Fruit fly (Drosophila melanogaster): Measurements from ENCODE around the gene CG11696.

The CG11696 gene

dm6 chrX:11622649-11623425 is 49.3 kb downstream of the CG11696 start (continued):
- TF ChIP-seq emc (GFP tag; optimal IDR thresholded peaks at IDR 0.05) (peak; percentile 65), lab (GFP tag; optimal IDR thresholded peaks at IDR 0.05) (peak; percentile 85), sens (GFP tag) (peak; percentile 71), sug (tag; optimal IDR thresholded peaks at IDR 0.05) (peak; percentile 49), gem (tag; optimal IDR thresholded peaks at IDR 0.05) (peak; percentile 81), pho (GFP tag; optimal IDR thresholded peaks at IDR 0.05) (peak; percentile 68), CG2199 (GFP tag; IDR thresholded peaks at IDR 0.05) (no peak), CG16863 (GFP tag; optimal IDR thresholded peaks at IDR 0.05) (peak; percentile 67), CG7928 (GFP tag; optimal IDR thresholded peaks at IDR 0.05) (no peak), E2f2 (GFP tag; IDR thresholded peaks at IDR 0.05) (peak; percentile 52; the same call in 1 of the 2 replicates), CG7786 (GFP tag; optimal IDR thresholded peaks at IDR 0.05) (peak; percentile 62), sima (GFP tag; optimal IDR thresholded peaks at IDR 0.05) (no peak), cg (GFP tag; optimal IDR thresholded peaks at IDR 0.05) (no peak), ab (GFP tag; optimal IDR thresholded peaks at IDR 0.05) (peak; percentile 53), lola (GFP tag; optimal IDR thresholded peaks at IDR 0.05) (no peak), CG1024 (GFP tag; IDR thresholded peaks at IDR 0.05) (0 out of 2 replicates have a peak, but pooled peaks have one; percentile 39), sob (GFP tag; IDR thresholded peaks at IDR 0.05) (peak; percentile 80), CG4328 (GFP tag; optimal IDR thresholded peaks at IDR 0.05) (no peak), Sry-β (GFP tag; optimal IDR thresholded peaks at IDR 0.05) (no peak), Dek (tag; optimal IDR thresholded peaks at IDR 0.05) (peak; percentile 70), CG10274 (GFP tag; optimal IDR thresholded peaks at IDR 0.05) (peak; percentile 12), lmd (GFP tag; IDR thresholded peaks at IDR 0.05) (peak; percentile 86), zfh2 (GFP tag; optimal IDR thresholded peaks at IDR 0.05) (peak; percentile 73), prd (optimal IDR thresholded peaks at IDR 0.05) (no peak), prd (GFP tag; IDR thresholded peaks at IDR 0.05) (peak; percentile 83), Camta (GFP tag; optimal IDR thresholded peaks at IDR 0.05) (no peak), tio (GFP tag; optimal IDR thresholded peaks at IDR 0.05) (no peak), CG9727 (GFP tag; optimal IDR thresholded peaks at IDR 0.05) (peak; percentile 62), hbn (GFP tag; IDR thresholded peaks at IDR 0.05; ENCODE audit: partially characterized antibody) (no peak), Fer1 (GFP tag; optimal IDR thresholded peaks at IDR 0.05) (peak; percentile 80), Vsx1 (GFP tag; optimal IDR thresholded peaks at IDR 0.05) (peak; percentile 41), CG2202 (tag; optimal IDR thresholded peaks at IDR 0.05) (peak; percentile 0), maf-S (GFP tag; optimal IDR thresholded peaks at IDR 0.05) (peak; percentile 63), Dip3 (GFP tag; optimal IDR thresholded peaks at IDR 0.05) (peak; percentile 80), kni (GFP tag; optimal IDR thresholded peaks at IDR 0.05) (no peak), CG7745 (tag; optimal IDR thresholded peaks at IDR 0.05) (no peak), CG12155 (GFP tag; optimal IDR thresholded peaks at IDR 0.05) (peak; percentile 65), Stat92E (GFP tag; optimal IDR thresholded peaks at IDR 0.05) (no peak), ac (GFP tag; optimal IDR thresholded peaks at IDR 0.05) (no peak), nerfin-2 (GFP tag; IDR thresholded peaks at IDR 0.05; ENCODE audit: partially characterized antibody) (no peak), Hr39 (optimal IDR thresholded peaks at IDR 0.05) (no peak), CG9932 (GFP tag; IDR thresholded peaks at IDR 0.05) (peak; percentile 87), Xbp1 (GFP tag; optimal IDR thresholded peaks at IDR 0.05) (peak; percentile 81), psq (GFP tag; optimal IDR thresholded peaks at IDR 0.05) (no peak), bowl (GFP tag; IDR thresholded peaks at IDR 0.05) (peak; percentile 64; the same call in 1 of the 2 replicates), Rx (GFP tag; IDR thresholded peaks at IDR 0.05) (no peak; the same call in 1 of the 2 replicates), Blimp-1 (GFP tag; optimal IDR thresholded peaks at IDR 0.05) (peak; percentile 50), CkIIα-i1 (GFP tag; IDR thresholded peaks at IDR 0.05) (0 out of 2 replicates have a peak, but pooled peaks have one; percentile 21), CG8478 (optimal IDR thresholded peaks at IDR 0.05) (no peak), Ets65A (GFP tag) (peak; percentile 95)

Measured in whole organism, embryonic.